In genomic region chr3R:30021559-30022451, dm6 we compare ENCODE assay signal across 3 fruit fly cellular contexts.
TF ChIP-seq lines count a peak whose summit lies in the region.

TSS of gene Mgat2 (minus strand) at chr3R:30022221.

TF ChIP-seq in whole organism, adult, 20 proteins besides CTCF, POLR2A, EP300 and RAD21 (continued from another document):
- TF ChIP-seq Crg-1 (GFP tag; optimal IDR thresholded peaks at IDR 0.05; lab: Kevin White, UChicago), result no peak

TF ChIP-seq in whole organism, embryonic, 481 proteins besides CTCF, POLR2A, EP300 and RAD21 (continued from another document and continues in another):
- TF ChIP-seq CG11695 (GFP tag; IDR thresholded peaks at IDR 0.05; lab: Robert Waterston, UW), result peak; percentile 30; the same call in 1 of the 3 replicates
- peak; percentile 56 for TF ChIP-seq Sry-β (GFP tag; optimal IDR thresholded peaks at IDR 0.05; lab: Kevin White, UChicago)
- peak; percentile 27 for TF ChIP-seq grn (GFP tag; optimal IDR thresholded peaks at IDR 0.05; lab: Kevin White, UChicago)
- no peak for TF ChIP-seq vfl (GFP tag; optimal IDR thresholded peaks at IDR 0.05; lab: Kevin White, UChicago)
- peak; percentile 45 to 61 for TF ChIP-seq Trl (optimal IDR thresholded peaks at IDR 0.05; lab: Kevin White, UChicago)
- TF ChIP-seq Trl (GFP tag; optimal IDR thresholded peaks at IDR 0.05; lab: Kevin White, UChicago), result peak; percentile 30
- TF ChIP-seq CG7963 (GFP tag; IDR thresholded peaks at IDR 0.05; lab: Robert Waterston, UW; ENCODE audit: partially characterized antibody), result peak; percentile 82
- no peak for TF ChIP-seq ase (GFP tag; IDR thresholded peaks at IDR 0.05; lab: Robert Waterston, UW)
- TF ChIP-seq tx (GFP tag; optimal IDR thresholded peaks at IDR 0.05; lab: Kevin White, UChicago), result no peak
- TF ChIP-seq row (GFP tag; IDR thresholded peaks at IDR 0.05; lab: Robert Waterston, UW), result no peak
- no peak for TF ChIP-seq esg (GFP tag; conservative IDR thresholded peaks at IDR 0.05; lab: Robert Waterston, UW)
- no peak for TF ChIP-seq caup (GFP tag; optimal IDR thresholded peaks at IDR 0.05; lab: Kevin White, UChicago; ENCODE audit: severe bottlenecking)
- TF ChIP-seq Opbp (GFP tag; IDR thresholded peaks at IDR 0.05; lab: Robert Waterston, UW; ENCODE audit: partially characterized antibody), result peak; percentile 81
- TF ChIP-seq E2f2 (GFP tag; IDR thresholded peaks at IDR 0.05; lab: Robert Waterston, UW), result peak; percentile 85
- peak; percentile 96 for TF ChIP-seq abd-A (tag; optimal IDR thresholded peaks at IDR 0.05; lab: Kevin White, UChicago)
- TF ChIP-seq lov (optimal IDR thresholded peaks at IDR 0.05; lab: Kevin White, UChicago), result no peak
- 0 out of 3 replicates have a peak, but pooled peaks have one; percentile 29 for TF ChIP-seq lov (GFP tag; IDR thresholded peaks at IDR 0.05; lab: Robert Waterston, UW)
- TF ChIP-seq crc (GFP tag; optimal IDR thresholded peaks at IDR 0.05; lab: Kevin White, UChicago), result no peak
- peak; percentile 62 for TF ChIP-seq ash1 (GFP tag; optimal IDR thresholded peaks at IDR 0.05; lab: Kevin White, UChicago)
- TF ChIP-seq CG16815 (GFP tag; optimal IDR thresholded peaks at IDR 0.05; lab: Kevin White, UChicago), result no peak
- TF ChIP-seq dimm (GFP tag; IDR thresholded peaks at IDR 0.05; lab: Robert Waterston, UW), result no peak
- peak; percentile 77; the same call in 2 of the 3 replicates for TF ChIP-seq mld (GFP tag; IDR thresholded peaks at IDR 0.05; lab: Robert Waterston, UW; ENCODE audit: partially characterized antibody)
- TF ChIP-seq phol (tag; optimal IDR thresholded peaks at IDR 0.05; lab: Kevin White, UChicago), result no peak
- TF ChIP-seq Lim3 (GFP tag; IDR thresholded peaks at IDR 0.05; lab: Robert Waterston, UW), result no peak
- TF ChIP-seq stwl (tag; optimal IDR thresholded peaks at IDR 0.05; lab: Kevin White, UChicago), result peak; percentile 39
- TF ChIP-seq odd (GFP tag; optimal IDR thresholded peaks at IDR 0.05; lab: Kevin White, UChicago), result peak; percentile 69
- TF ChIP-seq CG4360 (GFP tag; IDR thresholded peaks at IDR 0.05; lab: Robert Waterston, UW), result peak; percentile 92
- peak; percentile 48 for TF ChIP-seq CG13894 (tag; optimal IDR thresholded peaks at IDR 0.05; lab: Kevin White, UChicago)
- peak; percentile 72; the same call in 1 of the 2 replicates for TF ChIP-seq tna (GFP tag; IDR thresholded peaks at IDR 0.05; lab: Robert Waterston, UW; ENCODE audit: partially characterized antibody)
- TF ChIP-seq ewg (GFP tag; optimal IDR thresholded peaks at IDR 0.05; lab: Kevin White, UChicago), result no peak
- peak; percentile 55 for TF ChIP-seq CG6813 (GFP tag; optimal IDR thresholded peaks at IDR 0.05; lab: Kevin White, UChicago)
- no peak for TF ChIP-seq run (tag; optimal IDR thresholded peaks at IDR 0.05; lab: Kevin White, UChicago)
- peak; percentile 18 for TF ChIP-seq HHEX (GFP tag; optimal IDR thresholded peaks at IDR 0.05; lab: Kevin White, UChicago)
- TF ChIP-seq CG13123 (GFP tag; optimal IDR thresholded peaks at IDR 0.05; lab: Kevin White, UChicago), result no peak
- TF ChIP-seq Sin3A (optimal IDR thresholded peaks at IDR 0.05; lab: Kevin White, UChicago), result no peak
- TF ChIP-seq Dek (tag; optimal IDR thresholded peaks at IDR 0.05; lab: Kevin White, UChicago), result peak; percentile 43
- TF ChIP-seq Hr51 (GFP tag; optimal IDR thresholded peaks at IDR 0.05; lab: Kevin White, UChicago), result no peak
- no peak for TF ChIP-seq btn (GFP tag; optimal IDR thresholded peaks at IDR 0.05; lab: Kevin White, UChicago)
- TF ChIP-seq CG8359 (GFP tag; optimal IDR thresholded peaks at IDR 0.05; lab: Kevin White, UChicago; ENCODE audit: borderline replicate concordance), result no peak
- peak; percentile 65 for TF ChIP-seq tap (tag; optimal IDR thresholded peaks at IDR 0.05; lab: Kevin White, UChicago)
- peak; percentile 30; the same call in 1 of the 3 replicates for TF ChIP-seq Optix (GFP tag; IDR thresholded peaks at IDR 0.05; lab: Robert Waterston, UW)
- TF ChIP-seq HmgZ (tag; optimal IDR thresholded peaks at IDR 0.05; lab: Kevin White, UChicago), result peak; percentile 69
- peak; percentile 1 for TF ChIP-seq ATbp (GFP tag; optimal IDR thresholded peaks at IDR 0.05; lab: Kevin White, UChicago)
- peak; percentile 47 for TF ChIP-seq CrebB (tag; optimal IDR thresholded peaks at IDR 0.05; lab: Kevin White, UChicago)
- peak; percentile 85 for TF ChIP-seq amos (GFP tag; IDR thresholded peaks at IDR 0.05; lab: Robert Waterston, UW; ENCODE audit: partially characterized antibody)
- TF ChIP-seq psq (GFP tag; optimal IDR thresholded peaks at IDR 0.05; lab: Kevin White, UChicago), result no peak
- TF ChIP-seq chm (GFP tag; IDR thresholded peaks at IDR 0.05; lab: Robert Waterston, UW), result peak; percentile 83
- TF ChIP-seq trem (tag; optimal IDR thresholded peaks at IDR 0.05; lab: Kevin White, UChicago), result no peak
- TF ChIP-seq CG3281 (GFP tag; optimal IDR thresholded peaks at IDR 0.05; lab: Kevin White, UChicago), result no peak
- TF ChIP-seq pb (GFP tag; optimal IDR thresholded peaks at IDR 0.05; lab: Kevin White, UChicago), result peak; percentile 25
- peak; percentile 19 for TF ChIP-seq CG14710 (tag; optimal IDR thresholded peaks at IDR 0.05; lab: Kevin White, UChicago)
- peak; percentile 90 for TF ChIP-seq kni (GFP tag; optimal IDR thresholded peaks at IDR 0.05; lab: Kevin White, UChicago)
- no peak for TF ChIP-seq hkb (optimal IDR thresholded peaks at IDR 0.05; lab: Kevin White, UChicago)
- TF ChIP-seq hkb (GFP tag; IDR thresholded peaks at IDR 0.05; lab: Robert Waterston, UW), result peak; percentile 60; the same call in 1 of the 2 replicates
- TF ChIP-seq CG10462 (GFP tag; optimal IDR thresholded peaks at IDR 0.05; lab: Kevin White, UChicago), result no peak
- TF ChIP-seq CG1024 (GFP tag; IDR thresholded peaks at IDR 0.05; lab: Robert Waterston, UW), result no peak; the same call in 1 of the 2 replicates
- no peak for TF ChIP-seq Camta (GFP tag; optimal IDR thresholded peaks at IDR 0.05; lab: Kevin White, UChicago)
- no peak for TF ChIP-seq unpg (GFP tag; optimal IDR thresholded peaks at IDR 0.05; lab: Kevin White, UChicago)
- peak; percentile 31 for TF ChIP-seq CG11398 (GFP tag; optimal IDR thresholded peaks at IDR 0.05; lab: Kevin White, UChicago)
- TF ChIP-seq pros (GFP tag; optimal IDR thresholded peaks at IDR 0.05; lab: Kevin White, UChicago), result peak; percentile 62
- peak; percentile 81 for TF ChIP-seq Bgb (GFP tag; IDR thresholded peaks at IDR 0.05; lab: Robert Waterston, UW; ENCODE audit: partially characterized antibody)
- 0 out of 2 replicates have a peak, but pooled peaks have one; percentile 29 for TF ChIP-seq ara (GFP tag; IDR thresholded peaks at IDR 0.05; lab: Robert Waterston, UW)
- TF ChIP-seq Deaf1 (tag; optimal IDR thresholded peaks at IDR 0.05; lab: Kevin White, UChicago), result peak; percentile 81
- no peak for TF ChIP-seq emc (GFP tag; optimal IDR thresholded peaks at IDR 0.05; lab: Kevin White, UChicago)

TF ChIP-seq in whole organism, prepupa, 60 proteins besides CTCF, POLR2A, EP300 and RAD21 (continued from another document):
- TF ChIP-seq fkh (GFP tag; optimal IDR thresholded peaks at IDR 0.05; lab: Kevin White, UChicago) (no peak), Sox102F (GFP tag; optimal IDR thresholded peaks at IDR 0.05; lab: Kevin White, UChicago) (no peak), CG10669 (GFP tag; optimal IDR thresholded peaks at IDR 0.05; lab: Kevin White, UChicago) (peak; percentile 35), Eip93F (GFP tag; optimal IDR thresholded peaks at IDR 0.05; lab: Kevin White, UChicago) (no peak), Hr38 (GFP tag; optimal IDR thresholded peaks at IDR 0.05; lab: Kevin White, UChicago) (no peak), lz (GFP tag; optimal IDR thresholded peaks at IDR 0.05; lab: Kevin White, UChicago) (no peak), dac (GFP tag; optimal IDR thresholded peaks at IDR 0.05; lab: Kevin White, UChicago) (no peak), CG7368 (GFP tag; optimal IDR thresholded peaks at IDR 0.05; lab: Kevin White, UChicago) (no peak), pdm3 (GFP tag; optimal IDR thresholded peaks at IDR 0.05; lab: Kevin White, UChicago) (no peak), CG6792 (GFP tag; optimal IDR thresholded peaks at IDR 0.05; lab: Kevin White, UChicago) (no peak), esn (GFP tag; optimal IDR thresholded peaks at IDR 0.05; lab: Kevin White, UChicago) (peak; percentile 54), fd59A (GFP tag; optimal IDR thresholded peaks at IDR 0.05; lab: Kevin White, UChicago) (no peak), Ets96B (tag; optimal IDR thresholded peaks at IDR 0.05; lab: Kevin White, UChicago) (no peak), CG8319 (GFP tag; optimal IDR thresholded peaks at IDR 0.05; lab: Kevin White, UChicago) (no peak), Ets21C (GFP tag; optimal IDR thresholded peaks at IDR 0.05; lab: Kevin White, UChicago) (no peak), CG32006 (GFP tag; optimal IDR thresholded peaks at IDR 0.05; lab: Kevin White, UChicago) (no peak), Hr39 (GFP tag; optimal IDR thresholded peaks at IDR 0.05; lab: Kevin White, UChicago) (no peak), CG1621 (tag; optimal IDR thresholded peaks at IDR 0.05; lab: Kevin White, UChicago) (peak; percentile 42), Eip78C (GFP tag; lab: Kevin White, UChicago) (peak; percentile 80), salr (GFP tag; optimal IDR thresholded peaks at IDR 0.05; lab: Kevin White, UChicago) (no peak), CG8632 (GFP tag; optimal IDR thresholded peaks at IDR 0.05; lab: Kevin White, UChicago) (no peak), Sox15 (GFP tag; optimal IDR thresholded peaks at IDR 0.05; lab: Kevin White, UChicago) (no peak), CG3919 (GFP tag; optimal IDR thresholded peaks at IDR 0.05; lab: Kevin White, UChicago) (no peak), CG11294 (GFP tag; IDR thresholded peaks at IDR 0.05; lab: Robert Waterston, UW) (no peak), cyc (GFP tag; optimal IDR thresholded peaks at IDR 0.05; lab: Kevin White, UChicago) (no peak), topi (GFP tag; optimal IDR thresholded peaks at IDR 0.05; lab: Kevin White, UChicago) (peak; percentile 10), acj6 (GFP tag; optimal IDR thresholded peaks at IDR 0.05; lab: Kevin White, UChicago) (no peak), Blimp-1 (GFP tag; optimal IDR thresholded peaks at IDR 0.05; lab: Kevin White, UChicago) (peak; percentile 99), CG11902 (GFP tag; optimal IDR thresholded peaks at IDR 0.05; lab: Kevin White, UChicago) (no peak), net (GFP tag; optimal IDR thresholded peaks at IDR 0.05; lab: Kevin White, UChicago) (no peak), Smox (GFP tag; optimal IDR thresholded peaks at IDR 0.05; lab: Kevin White, UChicago) (no peak), CG4318 (GFP tag; optimal IDR thresholded peaks at IDR 0.05; lab: Kevin White, UChicago) (no peak), CG9139 (GFP tag; optimal IDR thresholded peaks at IDR 0.05; lab: Kevin White, UChicago) (no peak), Lpt (GFP tag; optimal IDR thresholded peaks at IDR 0.05; lab: Kevin White, UChicago) (peak; percentile 68), CG11762 (GFP tag; optimal IDR thresholded peaks at IDR 0.05; lab: Kevin White, UChicago; ENCODE audit: insufficient read depth) (no peak), CG34406 (GFP tag; optimal IDR thresholded peaks at IDR 0.05; lab: Kevin White, UChicago) (peak; percentile 4), vri (GFP tag; optimal IDR thresholded peaks at IDR 0.05; lab: Kevin White, UChicago) (no peak), Eip75B (GFP tag; optimal IDR thresholded peaks at IDR 0.05; lab: Kevin White, UChicago) (no peak), Hr4 (GFP tag; optimal IDR thresholded peaks at IDR 0.05; lab: Kevin White, UChicago) (no peak), achi (GFP tag; optimal IDR thresholded peaks at IDR 0.05; lab: Kevin White, UChicago) (no peak)
